Worm (Caenorhabditis elegans): ENCODE results near the gene marc-1.

ce11 chrV:9777645-9778044 is 38.1 kb downstream of the marc-1 start, which contains the start of gene smg-4:
- no peak for TF ChIP-seq ceh-100 (GFP tag; IDR thresholded peaks at IDR 0.05)
- TF ChIP-seq mcd-1 (GFP tag; IDR thresholded peaks at IDR 0.05): no peak
- TF ChIP-seq nfya-1 (tag; optimal IDR thresholded peaks at IDR 0.05; ENCODE audit: borderline replicate concordance, insufficient read depth): no peak
- no peak for TF ChIP-seq lir-1 (GFP tag; conservative IDR thresholded peaks at IDR 0.05)
- TF ChIP-seq snpc-4 (GFP tag; optimal IDR thresholded peaks at IDR 0.05): no peak
- no peak for TF ChIP-seq snpc-4 (tag; optimal IDR thresholded peaks at IDR 0.05)
- TF ChIP-seq ekl-4 (GFP tag; IDR thresholded peaks at IDR 0.05): no peak
- TF ChIP-seq nhr-90 (tag; optimal IDR thresholded peaks at IDR 0.05): no peak

All from whole organism, young adult.